Worm (Caenorhabditis elegans) whole organism, L1 larva: ENCODE measurements around the gene eef-1B.1.

ENCODE experiments used
- C16A3.4 ChIP-seq: fragments of 150-350 bp; optimal IDR thresholded peaks from 2 replicates; lab custom pipeline; 2014; ENCODE audit warnings: missing biosample characterization, missing genetic modification characterization
- F16B12.6 ChIP-seq: fragments of 150-350 bp; optimal IDR thresholded peaks from 2 replicates; lab custom pipeline; 2014; ENCODE audit warnings: missing biosample characterization, missing genetic modification characterization
- aha-1 ChIP-seq: fragments of 150-350 bp; optimal IDR thresholded peaks from 2 replicates; lab custom pipeline; 2014; ENCODE audit warnings: missing biosample characterization, missing genetic modification characterization
- ama-1 ChIP-seq: fragments of 150-350 bp; optimal IDR thresholded peaks from 2 replicates; lab custom pipeline; 2014
- blmp-1 ChIP-seq: fragments of 150-350 bp; optimal IDR thresholded peaks from 2 replicates; lab custom pipeline; 2014; ENCODE audit warnings: missing biosample characterization, missing genetic modification characterization
- ceh-8 ChIP-seq: fragments of 200-800 bp; sonication (Bioruptor generic); optimal IDR thresholded peaks from 2 replicates; lab custom pipeline; 2018; ENCODE audit warnings: mild to moderate bottlenecking, missing genetic modification characterization, moderate library complexity, missing compliant biosample characterization
- ceh-88 ChIP-seq: fragments of 200-800 bp; sonication (Bioruptor generic); IDR thresholded peaks from 2 replicates; pipeline ENCODE4 v1.3.6; 2022; ENCODE audit warnings: missing genetic modification characterization, missing compliant biosample characterization
- ces-1 ChIP-seq: fragments of 150-350 bp; optimal IDR thresholded peaks from 2 replicates; lab custom pipeline; 2014; ENCODE audit warnings: missing biosample characterization, missing genetic modification reagents, missing genetic modification characterization
- dpl-1 ChIP-seq, 3 experiments: fragments of 150-350 bp in 2 of 3; sonication (generic microtip) in 1 of 3; optimal IDR thresholded peaks; 2 replicates each; lab custom pipeline; 2014 to 2017; ENCODE audit warnings: missing biosample characterization in 3 of 3, missing genetic modification characterization in 3 of 3, missing genetic modification reagents in 3 of 3
- dsc-1 ChIP-seq: sonication (generic microtip); optimal IDR thresholded peaks from 2 replicates; lab custom pipeline; 2016; ENCODE audit warnings: mild to moderate bottlenecking, missing genetic modification characterization, missing compliant biosample characterization
- efl-1 ChIP-seq, 4 experiments: fragments of 150-350 bp; optimal IDR thresholded peaks in 3 of 4; peaks in 1 of 4; 1 replicate in 1 of 4; 2 replicates in 3 of 4; lab custom pipeline; 2014; ENCODE audit warnings: missing biosample characterization in 2 of 4, missing genetic modification characterization in 2 of 4, missing genetic modification reagents in 2 of 4
- egl-13 ChIP-seq: sonication (generic microtip); optimal IDR thresholded peaks from 2 replicates; lab custom pipeline; 2016; ENCODE audit warnings: missing genotype, missing genetic modification reagents, missing genetic modification characterization, missing compliant biosample characterization
- elt-3 ChIP-seq, 6 experiments: fragments of 150-350 bp in 1 of 6; sonication (generic microtip); optimal IDR thresholded peaks; 2 replicates each; lab custom pipeline; 2017 to 2018; ENCODE audit warnings: missing biosample characterization in 6 of 6, missing genetic modification characterization in 6 of 6, inconsistent platforms in 1 of 6
- ets-5 ChIP-seq: fragments of 200-800 bp; sonication (Bioruptor generic); IDR thresholded peaks from 2 replicates; pipeline ENCODE4 v1.3.6; 2022; ENCODE audit warnings: missing genetic modification characterization, missing compliant biosample characterization
- fkh-4 ChIP-seq: sonication (generic microtip); optimal IDR thresholded peaks from 2 replicates; lab custom pipeline; 2016; ENCODE audit warnings: missing compliant biosample characterization, missing genetic modification characterization, borderline replicate concordance
- fos-1 ChIP-seq: fragments of 150-350 bp; optimal IDR thresholded peaks from 2 replicates; lab custom pipeline; 2014; ENCODE audit warnings: missing biosample characterization, missing genetic modification characterization
- hlh-4 ChIP-seq: sonication (generic microtip); optimal IDR thresholded peaks from 2 replicates; lab custom pipeline; 2016; ENCODE audit warnings: mild to moderate bottlenecking, missing genetic modification characterization, missing compliant biosample characterization
- hpl-2 ChIP-seq: fragments of 150-350 bp; optimal IDR thresholded peaks from 2 replicates; lab custom pipeline; 2014; ENCODE audit warnings: missing biosample characterization, missing genetic modification reagents, missing genetic modification characterization
- isw-1 ChIP-seq: fragments of 200-800 bp; sonication (Bioruptor generic); IDR thresholded peaks from 2 replicates; pipeline ENCODE4 v1.3.6; 2022; ENCODE audit warnings: missing genetic modification characterization, missing compliant biosample characterization
- lin-13 ChIP-seq: fragments of 150-350 bp; optimal IDR thresholded peaks from 2 replicates; lab custom pipeline; 2014; ENCODE audit warnings: missing biosample characterization, missing genetic modification reagents, missing genetic modification characterization
- lin-14 ChIP-seq: fragments of 200-800 bp; sonication (Bioruptor generic); optimal IDR thresholded peaks from 2 replicates; lab custom pipeline; 2018; ENCODE audit warnings: mild to moderate bottlenecking, missing genetic modification characterization, moderate library complexity, missing compliant biosample characterization
- lin-15B ChIP-seq: fragments of 150-350 bp; sonication (generic microtip); optimal IDR thresholded peaks from 3 replicates; lab custom pipeline; 2014; ENCODE audit warnings: missing biosample characterization, missing genetic modification characterization
- lin-35 ChIP-seq, 2 experiments: fragments of 150-350 bp; optimal IDR thresholded peaks; 2 replicates each; lab custom pipeline; 2014; ENCODE audit warnings: missing biosample characterization in 2 of 2, missing genetic modification characterization in 2 of 2, missing genetic modification reagents in 2 of 2
- lsy-2 ChIP-seq, 2 experiments: fragments of 150-350 bp; optimal IDR thresholded peaks; 2 replicates each; lab custom pipeline; 2014; ENCODE audit warnings: missing biosample characterization in 2 of 2, missing genetic modification characterization in 2 of 2
- mab-9 ChIP-seq: fragments of 200-800 bp; sonication (Bioruptor generic); IDR thresholded peaks from 2 replicates; pipeline ENCODE4 v1.3.6; 2022; ENCODE audit warnings: missing genetic modification reagents, missing genetic modification characterization, missing compliant biosample characterization
- mdl-1 ChIP-seq, 2 experiments: fragments of 150-350 bp; optimal IDR thresholded peaks; 2 replicates each; lab custom pipeline; 2014 to 2017; ENCODE audit warnings: missing biosample characterization in 2 of 2, missing genetic modification characterization in 2 of 2, inconsistent platforms in 1 of 2
- mep-1 ChIP-seq: fragments of 150-350 bp; optimal IDR thresholded peaks from 2 replicates; lab custom pipeline; 2014; ENCODE audit warnings: missing biosample characterization, missing genetic modification characterization
- nhr-20 ChIP-seq: sonication (generic microtip); optimal IDR thresholded peaks from 2 replicates; lab custom pipeline; 2016; ENCODE audit warnings: mild to moderate bottlenecking, missing genetic modification characterization, missing compliant biosample characterization
- nhr-237 ChIP-seq: fragments of 150-350 bp; optimal IDR thresholded peaks from 2 replicates; lab custom pipeline; 2014; ENCODE audit warnings: missing biosample characterization, missing genetic modification characterization
- nhr-71 ChIP-seq: sonication (generic microtip); optimal IDR thresholded peaks from 2 replicates; lab custom pipeline; 2016; ENCODE audit warnings: mild to moderate bottlenecking, missing genetic modification characterization, moderate library complexity, missing compliant biosample characterization
- nhr-77 ChIP-seq: fragments of 150-350 bp; optimal IDR thresholded peaks from 2 replicates; lab custom pipeline; 2014; ENCODE audit warnings: missing biosample characterization, missing genetic modification characterization
- nhr-85 ChIP-seq: sonication (generic microtip); peaks from one replicate; lab custom pipeline; 2016; ENCODE audit warnings: missing genetic modification characterization, inconsistent platforms, missing compliant biosample characterization
- pax-3 ChIP-seq: fragments of 200-800 bp; sonication (Bioruptor generic); optimal IDR thresholded peaks from 2 replicates; lab custom pipeline; 2018; ENCODE audit warnings: mild to moderate bottlenecking, missing genetic modification characterization, moderate library complexity, missing compliant biosample characterization
- pqm-1 ChIP-seq: sonication (generic microtip); optimal IDR thresholded peaks from 3 replicates; lab custom pipeline; 2017; ENCODE audit warnings: missing biosample characterization, missing genetic modification characterization
- rnt-1 ChIP-seq: sonication (generic microtip); optimal IDR thresholded peaks from 2 replicates; lab custom pipeline; 2016; ENCODE audit warnings: mild to moderate bottlenecking, missing genetic modification characterization, moderate library complexity, missing compliant biosample characterization
- skn-1 ChIP-seq: fragments of 150-350 bp; optimal IDR thresholded peaks from 2 replicates; lab custom pipeline; 2014; ENCODE audit warnings: missing biosample characterization, missing genetic modification characterization
- snu-23 ChIP-seq: sonication (generic microtip); optimal IDR thresholded peaks from 2 replicates; lab custom pipeline; 2016; ENCODE audit warnings: missing genetic modification characterization, missing compliant biosample characterization
- sptf-1 ChIP-seq: fragments of 150-350 bp; optimal IDR thresholded peaks from 2 replicates; lab custom pipeline; 2014; ENCODE audit warnings: missing biosample characterization, missing genetic modification characterization
- unc-130 ChIP-seq: fragments of 150-350 bp; optimal IDR thresholded peaks from 2 replicates; lab custom pipeline; 2017; ENCODE audit warnings: missing biosample characterization, missing genetic modification characterization, inconsistent platforms
- unc-62 ChIP-seq: fragments of 150-350 bp; optimal IDR thresholded peaks from 2 replicates; lab custom pipeline; 2014; ENCODE audit warnings: missing biosample characterization, missing genetic modification reagents, missing genetic modification characterization
- vab-15 ChIP-seq: sonication (generic microtip); optimal IDR thresholded peaks from 2 replicates; lab custom pipeline; 2017; ENCODE audit warnings: missing genotype, mild to moderate bottlenecking, missing genetic modification characterization, missing compliant biosample characterization
- ztf-11 ChIP-seq, 2 experiments: sonication (generic microtip); optimal IDR thresholded peaks; 2 replicates each; lab custom pipeline; 2016 to 2017; ENCODE audit warnings: missing genetic modification characterization in 2 of 2, missing biosample characterization in 1 of 2, missing compliant biosample characterization in 1 of 2
- ztf-4 ChIP-seq: fragments of 150-350 bp; optimal IDR thresholded peaks from 2 replicates; lab custom pipeline; 2014; ENCODE audit warnings: missing biosample characterization, missing genetic modification characterization

The eef-1B.1 gene

ce11 chrIII:7952077-7952765, 21.0 kb downstream of the eef-1B.1 start, which contains the start of gene C29E4.15 (continued):
- TF ChIP-seq skn-1 (tag; lab: Kevin White, UChicago) (peak; percentile 34), pax-3 (tag; lab: Kevin White, UChicago) (no peak), nhr-71 (tag; lab: Kevin White, UChicago) (peak; percentile 70), elt-3 (tag; optimal IDR thresholded peaks at IDR 0.05; lab: Kevin White, UChicago) (no peak), mdl-1 (tag; optimal IDR thresholded peaks at IDR 0.05; lab: Kevin White, UChicago) (peak in 1 of 2 experiments; percentile 24), ets-5 (GFP tag; lab: Robert Waterston, UW) (no peak), rnt-1 (tag; lab: Kevin White, UChicago) (peak; percentile 68), fos-1 (tag; lab: Kevin White, UChicago) (no peak), aha-1 (tag; lab: Kevin White, UChicago) (no peak), hlh-4 (tag; lab: Kevin White, UChicago) (no peak), ztf-4 (tag; lab: Kevin White, UChicago) (no peak), snu-23 (GFP tag; lab: Kevin White, UChicago) (peak; percentile 58), ama-1 (no peak), dpl-1 (GFP tag; optimal IDR thresholded peaks at IDR 0.05; lab: Kevin White, UChicago) (peak; percentile 79 to 92 (median 84)), lin-14 (GFP tag; lab: Kevin White, UChicago) (no peak), efl-1 (optimal IDR thresholded peaks at IDR 0.05; lab: Kevin White, UChicago) (peak; percentile 92), efl-1 (GFP tag; optimal IDR thresholded peaks at IDR 0.05 in 1 of 2; lab: Kevin White, UChicago) (peak; percentile 90 to 98), unc-62 (no peak), nhr-20 (tag; lab: Kevin White, UChicago) (peak; percentile 48), isw-1 (GFP tag; lab: Robert Waterston, UW) (peak; percentile 33; the same call in 1 of the 2 replicates), mep-1 (tag; lab: Kevin White, UChicago) (no peak), ztf-11 (tag; optimal IDR thresholded peaks at IDR 0.05; lab: Kevin White, UChicago) (no peak), mab-9 (GFP tag; lab: Robert Waterston, UW) (no peak), vab-15 (tag; lab: Kevin White, UChicago) (no peak), fkh-4 (tag; lab: Kevin White, UChicago) (no peak), lsy-2 (tag; optimal IDR thresholded peaks at IDR 0.05; lab: Kevin White, UChicago) (peak; percentile 53 to 73), lin-13 (GFP tag; lab: Kevin White, UChicago) (no peak), nhr-77 (tag; lab: Kevin White, UChicago) (no peak), F16B12.6 (tag; lab: Kevin White, UChicago) (peak; percentile 30), hpl-2 (GFP tag; lab: Kevin White, UChicago) (no peak), pqm-1 (tag; lab: Kevin White, UChicago) (no peak), lin-35 (GFP tag; optimal IDR thresholded peaks at IDR 0.05; lab: Kevin White, UChicago) (peak; percentile 74 to 91), egl-13 (tag; lab: Kevin White, UChicago) (no peak), C16A3.4 (no peak), ces-1 (GFP tag; lab: Kevin White, UChicago) (no peak), sptf-1 (tag; lab: Kevin White, UChicago) (no peak)

ce11 chrIII:7950447-7950846, 22.7 kb downstream of the eef-1B.1 start:
- TF ChIP-seq snu-23 (GFP tag; lab: Kevin White, UChicago): no peak
- no peak for TF ChIP-seq nhr-237 (tag; lab: Kevin White, UChicago)
- no peak for TF ChIP-seq nhr-20 (tag; lab: Kevin White, UChicago)
- TF ChIP-seq efl-1 (optimal IDR thresholded peaks at IDR 0.05; lab: Kevin White, UChicago): no peak
- TF ChIP-seq efl-1 (GFP tag; optimal IDR thresholded peaks at IDR 0.05 in 1 of 2; lab: Kevin White, UChicago): peak in 1 of 2 experiments; percentile 58
- TF ChIP-seq, all 84 proteins: peak for 1

- TF ChIP-seq ama-1 (peak; percentile 70), unc-62 (no peak), ceh-88 (GFP tag; lab: Robert Waterston, UW) (no peak), nhr-85 (tag; lab: Kevin White, UChicago) (no peak), blmp-1 (tag; lab: Kevin White, UChicago) (peak; percentile 6), dsc-1 (tag; lab: Kevin White, UChicago) (no peak), ceh-8 (GFP tag; lab: Kevin White, UChicago) (no peak), lin-15B (tag; lab: Kevin White, UChicago) (no peak), unc-130 (tag; lab: Kevin White, UChicago) (no peak)
These were observed 24.4 kb downstream of the eef-1B.1 start, which contains the start of gene col-90 for ce11 chrIII:7948802-7949201. TSS of gene col-90 (plus strand) at chrIII:7948838.
